Worm (Caenorhabditis elegans): ENCODE data around the gene rps-29.

DNA sequence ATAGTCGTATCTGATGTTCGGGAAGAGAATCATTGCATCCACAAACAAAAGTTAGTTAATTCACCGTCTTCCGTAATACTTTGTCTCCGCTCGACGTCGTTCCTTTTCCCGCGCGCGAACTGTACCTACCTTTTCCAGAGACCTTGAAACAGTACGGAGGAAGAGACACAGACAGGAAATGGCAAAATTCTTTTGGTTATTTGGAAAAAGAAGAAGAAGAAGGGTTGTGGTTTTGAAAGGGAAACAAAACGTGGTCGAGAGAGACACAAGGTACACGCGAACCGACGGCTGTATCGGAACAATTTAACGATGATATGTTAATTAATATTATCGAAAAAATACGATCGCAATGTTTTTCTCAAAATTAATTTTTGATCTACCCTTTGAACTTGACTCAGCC, 44.1 kb upstream of the rps-29 start:
- TF ChIP-seq nhr-19 (GFP tag; conservative IDR thresholded peaks at IDR 0.05) (no peak), ama-1 (optimal IDR thresholded peaks at IDR 0.05) (no peak), unc-62 (GFP tag; optimal IDR thresholded peaks at IDR 0.05) (no peak), aly-2 (tag; optimal IDR thresholded peaks at IDR 0.05) (no peak), nhr-237 (tag; optimal IDR thresholded peaks at IDR 0.05) (no peak), nhr-28 (tag; optimal IDR thresholded peaks at IDR 0.05) (no peak), egl-27 (tag; optimal IDR thresholded peaks at IDR 0.05) (no peak), lsy-2 (tag; optimal IDR thresholded peaks at IDR 0.05) (no peak), zip-4 (GFP tag; optimal IDR thresholded peaks at IDR 0.05) (no peak)

All from whole organism, L1 larva.